Fruit fly (Drosophila melanogaster) whole organism, larva: ENCODE data around the gene CG42766.

Experiments used
- noc ChIP-seq: fragments of 200-800 bp; sonication (Bioruptor generic); optimal IDR thresholded peaks from 3 replicates; lab custom pipeline; 2019; ENCODE audit warnings: missing biosample characterization, mild to moderate bottlenecking, missing genetic modification characterization, moderate library complexity

CG42766 gene

DNA sequence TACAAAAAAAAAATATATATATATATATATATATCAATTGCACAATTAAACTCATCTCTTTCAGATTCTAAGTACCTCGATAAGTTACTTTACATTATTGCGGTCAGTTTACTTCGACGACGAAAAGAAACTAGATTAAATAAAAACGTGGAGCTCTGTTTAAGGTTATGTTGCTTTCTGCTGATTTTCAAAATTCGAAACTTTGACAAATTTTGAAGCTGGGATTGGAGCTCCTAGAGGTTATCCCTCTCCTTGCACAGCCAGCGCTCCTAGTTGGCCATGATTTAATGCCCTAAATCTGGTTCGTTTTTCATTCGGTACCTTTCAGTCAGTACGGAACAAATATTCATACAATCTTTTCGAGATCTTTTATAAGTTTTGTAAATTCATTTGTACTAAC, at the start of gene CG42766:
TSS of gene CG42766 (plus strand) at position 301 of the 400 bp plus-strand sequence.
- no peak for TF ChIP-seq noc

DNA sequence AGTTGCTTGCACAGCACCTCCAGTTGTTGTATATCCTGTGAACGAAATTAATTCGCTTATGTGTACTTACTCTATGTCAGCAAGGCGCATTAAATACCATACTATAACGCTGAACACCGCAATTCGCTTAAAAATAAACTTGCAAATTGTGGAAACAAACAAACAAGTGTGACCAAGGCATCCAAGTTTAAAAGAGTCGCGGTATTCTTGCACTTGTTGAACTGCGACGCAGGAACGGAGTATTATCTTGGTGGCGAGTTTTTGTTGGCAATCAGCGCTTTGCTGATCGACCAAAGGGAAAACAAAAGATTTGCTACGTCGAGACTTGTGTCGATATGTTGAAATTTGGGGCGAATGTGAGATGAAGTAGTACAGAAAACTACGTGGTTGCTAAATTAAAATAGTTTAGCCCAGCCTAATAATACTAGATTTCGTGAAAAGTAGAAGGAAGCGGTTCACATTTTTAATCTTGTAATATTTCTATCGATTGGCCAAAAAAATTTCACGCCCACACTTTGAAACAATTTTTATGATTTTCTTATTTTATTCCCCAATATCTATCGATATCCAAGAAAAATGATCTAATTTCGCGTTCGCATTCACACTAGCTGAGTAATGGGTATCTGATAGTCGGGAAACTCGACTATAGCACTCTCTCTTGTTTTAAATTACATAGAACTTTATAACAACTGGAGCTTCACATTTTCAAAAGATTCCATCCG, 43.0 kb upstream of the CG42766 start, which contains the start of gene Ranbp16:
TSS of gene Ranbp16 (minus strand) at position 364 of the 722 bp plus-strand sequence.
- TF ChIP-seq noc: no peak

DNA sequence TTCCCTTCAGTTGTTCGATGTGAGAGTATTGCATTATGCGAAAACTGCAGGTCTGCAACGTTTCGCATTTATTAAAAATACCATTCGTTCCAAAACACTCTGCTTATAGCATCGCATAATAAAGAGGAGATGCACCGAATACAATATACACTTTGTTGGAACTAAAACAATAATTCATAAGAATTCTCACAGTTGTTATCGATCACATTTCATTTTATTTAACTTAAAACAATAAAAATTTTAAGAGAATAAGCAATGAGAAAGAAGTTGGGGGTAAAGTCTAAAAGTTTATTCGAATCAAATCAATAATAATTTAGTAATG, 42.5 kb upstream of the CG42766 start:
- no peak for TF ChIP-seq noc

dm6 chrX:15940105-15940955, 36.3 kb upstream of the CG42766 start, which contains the start of gene Stim:
TSS of gene Stim (minus strand) at chrX:15940451.
- no peak for TF ChIP-seq noc

DNA sequence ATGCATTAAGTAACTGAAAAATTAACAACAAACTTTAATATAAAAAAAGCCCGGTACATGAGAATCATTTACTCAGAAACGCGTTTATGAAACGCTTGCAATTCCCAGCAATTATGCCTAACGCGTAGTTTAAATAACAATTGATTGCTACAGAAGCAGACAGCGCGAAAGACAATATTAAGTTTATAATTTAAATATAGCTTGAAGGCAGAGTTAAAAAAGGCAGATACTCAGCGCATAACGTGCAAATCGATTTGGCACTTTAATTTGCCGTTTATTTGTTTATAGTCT, 35.8 kb upstream of the CG42766 start, which contains the start of gene CG8924:
TSS of gene CG8924 (plus strand) at position 122 of the 291 bp plus-strand sequence.
- no peak for TF ChIP-seq noc

- TF ChIP-seq noc: no peak
These were observed 35.1 kb upstream of the CG42766 start for dm6 chrX:15941527-15941926.

dm6 chrX:15944735-15945323, 31.8 kb upstream of the CG42766 start, which contains the start of gene Rrp47:
TSS of gene Rrp47 (plus strand) at chrX:15944897.
- TF ChIP-seq noc: no peak

DNA sequence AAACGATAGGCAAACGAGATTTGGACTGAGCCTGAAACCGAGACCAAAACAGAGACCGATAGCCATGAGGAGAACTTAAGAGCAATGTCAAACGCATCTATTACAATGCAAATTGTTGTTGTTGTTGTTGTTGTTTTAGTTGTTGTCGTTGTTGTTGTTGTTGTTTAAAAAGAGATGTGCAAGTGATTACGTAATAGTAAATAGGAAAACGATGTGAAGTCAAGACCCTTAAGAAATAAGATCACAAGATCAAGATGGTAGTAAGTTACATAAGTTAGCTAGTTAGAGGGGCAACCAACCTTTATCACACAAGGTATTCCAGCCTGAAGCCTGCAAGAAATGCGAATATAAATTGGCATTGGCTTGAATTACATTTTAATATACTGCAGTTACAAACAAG, 26.6 kb upstream of the CG42766 start:
- TF ChIP-seq noc: no peak

DNA sequence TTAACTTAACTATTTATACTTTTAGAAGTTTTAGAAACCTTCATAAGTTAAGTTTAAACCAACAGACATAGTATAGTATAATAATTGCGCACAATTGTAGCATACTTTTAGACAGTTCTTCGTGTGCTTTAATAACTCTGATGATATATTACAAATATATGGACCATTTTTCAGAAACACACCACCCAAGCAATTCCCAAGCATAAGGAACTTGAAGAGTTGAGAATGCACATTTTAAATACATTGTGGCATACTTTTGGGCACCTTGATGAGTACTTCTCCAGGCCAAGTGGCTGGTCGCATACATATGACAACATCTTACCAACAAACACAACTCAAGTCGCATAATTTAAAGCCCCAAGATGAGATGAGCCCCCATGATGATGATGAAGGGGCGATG, 7.1 kb upstream of the CG42766 start:
- TF ChIP-seq noc: no peak

dm6 chrX:15971574-15971973, 5.1 kb upstream of the CG42766 start:
- TF ChIP-seq noc: no peak

DNA sequence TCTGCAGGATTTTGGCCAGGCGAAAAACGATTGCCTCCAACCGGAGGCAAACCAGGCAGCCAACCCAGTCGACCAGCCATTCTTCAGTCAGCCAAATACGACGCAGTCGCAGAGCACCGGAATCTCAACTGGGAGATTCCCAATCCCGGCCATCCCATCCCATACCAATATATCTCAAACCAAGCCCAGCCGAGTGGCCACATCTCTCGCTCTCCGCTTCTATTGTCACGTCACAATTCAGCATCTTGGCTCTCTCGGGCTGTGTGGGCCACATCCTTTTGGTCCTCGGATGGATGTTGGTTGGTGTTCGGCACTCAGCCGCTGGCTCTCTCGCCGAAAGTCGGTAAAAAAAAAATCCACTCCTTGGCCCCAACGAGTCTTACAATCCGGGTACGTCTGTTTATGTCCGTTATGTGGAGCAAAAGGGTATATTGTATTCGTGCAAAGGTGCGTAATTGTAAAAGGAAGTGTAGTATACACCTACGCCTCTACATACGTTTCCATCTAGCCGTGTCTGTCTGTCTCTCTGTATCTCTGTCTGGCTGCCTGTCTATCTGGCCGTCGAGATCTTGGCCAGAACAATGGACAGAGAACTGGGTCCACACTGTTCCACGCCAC, 3.4 kb upstream of the CG42766 start, which contains the start of gene mmd:
TSS of gene mmd (minus strand) at position 3 of the 618 bp plus-strand sequence.
- no peak for TF ChIP-seq noc

DNA sequence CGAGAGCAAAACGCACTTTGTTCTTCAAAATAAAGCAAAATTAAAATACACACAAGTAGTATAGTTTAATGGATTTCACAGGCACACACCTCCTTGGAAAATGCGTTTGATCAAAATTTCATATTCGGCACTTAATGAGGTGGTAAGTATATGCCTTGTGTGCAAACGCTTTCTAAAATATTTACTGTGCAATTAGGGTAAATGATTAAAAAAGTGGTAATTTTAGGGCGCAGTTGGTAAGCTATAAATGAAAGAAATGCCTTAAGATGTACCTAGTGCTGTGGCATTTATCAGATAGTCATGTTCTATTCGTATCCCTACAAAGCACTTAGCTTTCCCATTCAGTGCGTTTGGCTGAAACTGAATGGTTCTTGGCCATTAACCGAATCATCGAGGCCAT, 2.5 kb upstream of the CG42766 start, which contains the start of gene Or13a:
TSS of gene Or13a (plus strand) at position 301 of the 400 bp plus-strand sequence.
- no peak for TF ChIP-seq noc

DNA sequence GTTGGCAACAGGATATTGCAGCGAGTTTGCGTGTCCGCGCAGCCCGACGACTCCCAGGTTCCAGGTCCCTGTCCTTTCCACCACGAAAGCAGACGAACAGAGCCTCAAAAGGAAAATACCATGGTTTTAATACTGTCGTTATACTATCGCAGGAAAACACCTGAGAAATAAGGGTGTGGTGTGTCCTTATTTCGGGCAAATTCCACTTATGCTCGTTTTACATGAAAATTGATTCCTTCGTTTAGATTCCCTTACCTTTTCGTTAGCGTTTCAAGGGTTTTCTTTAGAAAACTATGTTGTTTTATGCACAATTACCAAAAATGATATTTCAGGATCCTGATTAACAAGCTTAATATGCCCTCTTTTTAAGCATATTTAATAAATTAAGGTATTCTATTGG, 6.2 kb downstream of the CG42766 start, which contains the start of gene Cep164:
TSS of gene Cep164 (minus strand) at position 101 of the 400 bp plus-strand sequence.
- TF ChIP-seq noc: no peak

DNA sequence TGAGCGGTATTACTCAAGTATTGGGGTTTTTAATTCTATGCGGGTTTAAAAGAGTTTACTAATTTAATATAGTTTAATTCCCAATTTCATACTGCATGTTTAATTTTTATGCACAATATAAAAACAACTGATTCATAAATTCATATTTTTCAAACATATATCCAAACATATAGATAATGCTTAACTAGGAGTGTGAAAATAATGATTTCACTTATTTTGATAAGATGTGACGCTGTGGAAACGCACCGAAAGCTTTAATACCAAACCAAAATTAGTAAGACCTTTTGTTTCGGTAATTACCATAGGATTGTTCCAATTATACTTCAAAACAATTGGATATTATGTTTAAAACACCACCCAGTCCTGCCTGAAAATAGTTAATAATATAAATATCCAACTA, 6.8 kb downstream of the CG42766 start, which contains the start of gene Slc25A46a:
TSS of gene Slc25A46a (plus strand) at position 272 of the 400 bp plus-strand sequence.
- TF ChIP-seq noc: no peak

DNA sequence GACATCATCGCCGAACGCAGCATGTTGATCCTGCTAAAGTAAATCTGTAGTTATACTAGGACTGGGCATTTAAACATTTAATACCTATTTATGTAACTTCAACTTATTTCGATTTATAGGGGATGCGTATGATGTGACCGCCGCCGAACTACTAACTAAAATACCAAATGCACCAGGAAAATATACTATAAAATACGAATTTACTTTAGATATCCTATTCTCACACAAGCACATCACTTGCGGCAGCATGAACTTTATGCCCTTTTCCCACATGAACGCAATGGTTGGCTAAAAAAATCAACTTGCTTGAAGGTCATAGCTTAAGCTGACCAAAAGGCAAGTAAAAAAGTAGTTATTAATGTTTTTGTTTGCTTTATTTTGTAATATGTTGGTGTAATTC, 10.0 kb downstream of the CG42766 start, which contains the start of gene ND-20:
TSS of gene ND-20 (minus strand) at position 155 of the 400 bp plus-strand sequence.
- TF ChIP-seq noc: no peak

DNA sequence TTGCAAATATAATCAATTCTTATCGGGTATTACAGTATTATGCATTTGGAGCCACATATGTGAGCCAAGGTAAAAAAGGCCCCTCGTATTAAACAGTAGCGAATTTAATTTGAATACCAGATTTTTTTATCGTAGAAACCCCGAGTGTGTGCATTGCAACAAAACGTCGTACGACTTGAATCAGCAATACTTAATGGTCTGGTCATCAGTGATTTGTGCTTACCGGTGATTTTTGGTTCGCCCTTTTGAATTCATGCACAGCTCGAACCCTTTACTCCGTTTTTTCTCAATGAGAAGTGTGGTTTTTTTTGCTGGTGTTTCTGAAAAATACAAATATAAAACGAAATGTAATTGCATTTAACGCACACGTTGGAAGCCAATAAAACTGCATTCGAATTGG, 13.0 kb downstream of the CG42766 start:
- no peak for TF ChIP-seq noc
